Worm (Caenorhabditis elegans) whole organism, mixed stage, embryonic: Measurements from ENCODE around the gene H35N09.1.
"Not testable (repeated sequence)": the region's sequence is repeated elsewhere in the genome, so short reads cannot be mapped to it uniquely, and the experiment has no call there.

Source experiments
- M03D4.4 ChIP-seq: sonication (generic microtip); optimal IDR thresholded peaks from 2 replicates; lab custom pipeline; 2017; ENCODE audit warnings: mild to moderate bottlenecking, missing genetic modification characterization, missing compliant biosample characterization
- bed-3 ChIP-seq: fragments of 200-800 bp; sonication (Bioruptor generic); optimal IDR thresholded peaks from 3 replicates; lab custom pipeline; 2018; ENCODE audit warnings: mild to moderate bottlenecking, missing genetic modification characterization, moderate library complexity, missing compliant biosample characterization
- ceh-39 ChIP-seq: fragments of 150-350 bp; optimal IDR thresholded peaks from 2 replicates; lab custom pipeline; 2014; ENCODE audit warnings: missing biosample characterization, missing genetic modification characterization
- ceh-43 ChIP-seq: fragments of 200-800 bp; sonication (Bioruptor generic); optimal IDR thresholded peaks from 2 replicates; lab custom pipeline; 2018; ENCODE audit warnings: mild to moderate bottlenecking, missing genetic modification characterization, moderate library complexity, missing compliant biosample characterization
- ceh-83 ChIP-seq: fragments of 200-800 bp; sonication (Bioruptor generic); optimal IDR thresholded peaks from 2 replicates; lab custom pipeline; 2018; ENCODE audit warnings: mild to moderate bottlenecking, missing genetic modification characterization, missing compliant biosample characterization
- ces-1 ChIP-seq: fragments of 150-350 bp; optimal IDR thresholded peaks from 2 replicates; lab custom pipeline; 2014; ENCODE audit warnings: missing biosample characterization, missing genetic modification reagents, missing genetic modification characterization
- cnd-1 ChIP-seq: fragments of 200-800 bp; sonication (Bioruptor generic); optimal IDR thresholded peaks from 2 replicates; lab custom pipeline; 2018; ENCODE audit warnings: mild to moderate bottlenecking, missing genetic modification characterization, missing compliant biosample characterization
- drap-1 ChIP-seq: fragments of 200-800 bp; sonication (Bioruptor generic); optimal IDR thresholded peaks from 3 replicates; lab custom pipeline; 2018; ENCODE audit warnings: mild to moderate bottlenecking, missing genetic modification characterization, missing compliant biosample characterization
- elt-1 ChIP-seq: sonication (generic microtip); optimal IDR thresholded peaks from 2 replicates; lab custom pipeline; 2017; ENCODE audit warnings: missing genetic modification characterization, mild to moderate bottlenecking, missing compliant biosample characterization, antibody characterized with exemption, moderate library complexity, borderline replicate concordance; ENCODE audit not compliant: insufficient read depth
- elt-3 ChIP-seq: fragments of 150-350 bp; optimal IDR thresholded peaks from 2 replicates; lab custom pipeline; 2014; ENCODE audit warnings: missing biosample characterization, missing genetic modification characterization
- flh-1 ChIP-seq: fragments of 200-800 bp; sonication (Bioruptor generic); optimal IDR thresholded peaks from 2 replicates; lab custom pipeline; 2018; ENCODE audit warnings: mild to moderate bottlenecking, missing genetic modification characterization, moderate library complexity, missing compliant biosample characterization
- ham-2 ChIP-seq: fragments of 200-800 bp; sonication (Bioruptor generic); optimal IDR thresholded peaks from 2 replicates; lab custom pipeline; 2018; ENCODE audit warnings: mild to moderate bottlenecking, missing genetic modification characterization, missing compliant biosample characterization
- hlh-1 ChIP-seq: fragments of 150-350 bp; optimal IDR thresholded peaks from 2 replicates; lab custom pipeline; 2014; ENCODE audit warnings: missing biosample characterization, missing genetic modification reagents, missing genetic modification characterization
- lin-32 ChIP-seq: fragments of 200-800 bp; sonication (Bioruptor generic); optimal IDR thresholded peaks from 2 replicates; lab custom pipeline; 2018; ENCODE audit warnings: mild to moderate bottlenecking, missing genetic modification characterization, missing compliant biosample characterization
- lsy-2 ChIP-seq: fragments of 150-350 bp; optimal IDR thresholded peaks from 2 replicates; lab custom pipeline; 2014; ENCODE audit warnings: missing biosample characterization, missing genetic modification characterization
- mab-5 ChIP-seq: fragments of 150-350 bp; optimal IDR thresholded peaks from 2 replicates; lab custom pipeline; 2014; ENCODE audit warnings: missing biosample characterization, missing genetic modification characterization
- mep-1 ChIP-seq: fragments of 150-350 bp; optimal IDR thresholded peaks from 2 replicates; lab custom pipeline; 2017; ENCODE audit warnings: missing biosample characterization, missing genetic modification reagents, missing genetic modification characterization, inconsistent platforms
- mls-2 ChIP-seq: sonication (generic microtip); optimal IDR thresholded peaks from 2 replicates; lab custom pipeline; 2016; ENCODE audit warnings: mild to moderate bottlenecking, missing genetic modification characterization, moderate library complexity, missing compliant biosample characterization
- nhr-12 ChIP-seq: fragments of 150-350 bp; optimal IDR thresholded peaks from 2 replicates; lab custom pipeline; 2014; ENCODE audit warnings: missing biosample characterization, missing genetic modification characterization
- nhr-2 ChIP-seq: fragments of 150-350 bp; optimal IDR thresholded peaks from 2 replicates; lab custom pipeline; 2014; ENCODE audit warnings: missing biosample characterization, missing genetic modification characterization
- nhr-237 ChIP-seq: fragments of 150-350 bp; optimal IDR thresholded peaks from 2 replicates; lab custom pipeline; 2014; ENCODE audit warnings: missing biosample characterization, missing genetic modification characterization
- nhr-28 ChIP-seq: fragments of 150-350 bp; optimal IDR thresholded peaks from 2 replicates; lab custom pipeline; 2014; ENCODE audit warnings: missing biosample characterization, missing genetic modification characterization
- nhr-76 ChIP-seq: sonication (generic microtip); optimal IDR thresholded peaks from 2 replicates; lab custom pipeline; 2017; ENCODE audit warnings: missing biosample characterization, missing genetic modification characterization
- pha-4 ChIP-seq: fragments of 150-350 bp; optimal IDR thresholded peaks from 2 replicates; lab custom pipeline; 2018; ENCODE audit warnings: missing biosample characterization, missing genetic modification reagents, missing genetic modification characterization
- sem-2 ChIP-seq: fragments of 200-800 bp; sonication (Bioruptor generic); optimal IDR thresholded peaks from 2 replicates; lab custom pipeline; 2018; ENCODE audit warnings: mild to moderate bottlenecking, missing genetic modification characterization, missing compliant biosample characterization
- snpc-4 ChIP-seq: fragments of 150-350 bp; optimal IDR thresholded peaks from 2 replicates; lab custom pipeline; 2014; ENCODE audit warnings: missing biosample characterization, missing genetic modification characterization
- sptf-1 ChIP-seq: sonication (generic microtip); optimal IDR thresholded peaks from 2 replicates; lab custom pipeline; 2017; ENCODE audit warnings: mild to moderate bottlenecking, missing genetic modification characterization, moderate library complexity, missing compliant biosample characterization
- tbx-8 ChIP-seq: fragments of 200-800 bp; sonication (Bioruptor generic); optimal IDR thresholded peaks from 2 replicates; lab custom pipeline; 2018; ENCODE audit warnings: mild to moderate bottlenecking, missing genetic modification characterization, moderate library complexity, missing compliant biosample characterization
- unc-120 ChIP-seq: sonication (generic microtip); optimal IDR thresholded peaks from 2 replicates; lab custom pipeline; 2017; ENCODE audit warnings: missing genetic modification characterization, missing compliant biosample characterization; ENCODE audit not compliant: poor library complexity, severe bottlenecking
- unc-39 ChIP-seq: fragments of 150-350 bp; optimal IDR thresholded peaks from 2 replicates; lab custom pipeline; 2014; ENCODE audit warnings: missing biosample characterization, missing genetic modification characterization
- unc-62 ChIP-seq: fragments of 150-350 bp; optimal IDR thresholded peaks from 2 replicates; lab custom pipeline; 2014; ENCODE audit warnings: missing biosample characterization, missing genetic modification reagents, missing genetic modification characterization
- zip-8 ChIP-seq: fragments of 150-350 bp; optimal IDR thresholded peaks from 2 replicates; lab custom pipeline; 2014; ENCODE audit warnings: missing biosample characterization, missing genetic modification characterization
- ztf-11 ChIP-seq: fragments of 150-350 bp; optimal IDR thresholded peaks from 2 replicates; lab custom pipeline; 2014; ENCODE audit warnings: missing biosample characterization, missing genetic modification characterization

Gene H35N09.1

ce11 chrX:8602722-8603427, 2.3 kb upstream of the H35N09.1 start:
- TF ChIP-seq drap-1: no peak
- peak; percentile 21 for TF ChIP-seq unc-120 (tag; lab: Kevin White, UChicago)
- no peak for TF ChIP-seq elt-1
- no peak for TF ChIP-seq ceh-39
- TF ChIP-seq ham-2 (GFP tag; lab: Kevin White, UChicago): no peak
- TF ChIP-seq lsy-2 (tag; lab: Kevin White, UChicago): no peak
- no peak for TF ChIP-seq ces-1 (GFP tag; lab: Kevin White, UChicago)
- peak; percentile 55 for TF ChIP-seq ceh-43 (GFP tag; lab: Kevin White, UChicago)
- no peak for TF ChIP-seq cnd-1 (tag; lab: Kevin White, UChicago)
- no peak for TF ChIP-seq mab-5
- no peak for TF ChIP-seq mep-1 (tag; lab: Kevin White, UChicago)
- no peak for TF ChIP-seq unc-62 (GFP tag; lab: Kevin White, UChicago)
- TF ChIP-seq tbx-8 (GFP tag; lab: Kevin White, UChicago): no peak
- no peak for TF ChIP-seq nhr-237 (tag; lab: Kevin White, UChicago)
- TF ChIP-seq mls-2 (tag; lab: Kevin White, UChicago): peak; percentile 53
- TF ChIP-seq sptf-1 (tag; lab: Kevin White, UChicago): peak; percentile 79
- TF ChIP-seq nhr-76 (tag; lab: Kevin White, UChicago): no peak
- TF ChIP-seq ceh-83 (GFP tag; lab: Kevin White, UChicago): peak; percentile 63
- no peak for TF ChIP-seq nhr-28 (tag; lab: Kevin White, UChicago)
- TF ChIP-seq elt-3 (tag; lab: Kevin White, UChicago): no peak
- TF ChIP-seq snpc-4 (tag; lab: Kevin White, UChicago): no peak
- no peak for TF ChIP-seq nhr-12 (tag; lab: Kevin White, UChicago)
- TF ChIP-seq hlh-1: no peak
- TF ChIP-seq M03D4.4 (tag; lab: Kevin White, UChicago): peak; percentile 62
- TF ChIP-seq pha-4: no peak
- TF ChIP-seq nhr-2 (tag; lab: Kevin White, UChicago): no peak
- no peak for TF ChIP-seq unc-39 (tag; lab: Kevin White, UChicago)
- no peak for TF ChIP-seq sem-2 (GFP tag; lab: Kevin White, UChicago)

ce11 chrX:8604160-8604559, 979 bp upstream of the H35N09.1 start:
- TF ChIP-seq zip-8 (tag; lab: Kevin White, UChicago): no peak
- TF ChIP-seq mls-2 (tag; lab: Kevin White, UChicago): no peak
- no peak for TF ChIP-seq nhr-76 (tag; lab: Kevin White, UChicago)
- no peak for TF ChIP-seq nhr-2 (tag; lab: Kevin White, UChicago)
- no peak for TF ChIP-seq unc-120 (tag; lab: Kevin White, UChicago)
- no peak for TF ChIP-seq ztf-11 (tag; lab: Kevin White, UChicago)
- no peak for TF ChIP-seq sptf-1 (tag; lab: Kevin White, UChicago)
- no peak for TF ChIP-seq lin-32 (GFP tag; lab: Kevin White, UChicago)
- no peak for TF ChIP-seq elt-3 (tag; lab: Kevin White, UChicago)
- TF ChIP-seq flh-1 (GFP tag; lab: Kevin White, UChicago): no peak
- TF ChIP-seq ceh-83 (GFP tag; lab: Kevin White, UChicago): no peak
- no peak for TF ChIP-seq sem-2 (GFP tag; lab: Kevin White, UChicago)

- TF ChIP-seq bed-3 (GFP tag; lab: Kevin White, UChicago): no peak
- TF ChIP-seq sem-2 (GFP tag; lab: Kevin White, UChicago): no peak
- no peak for TF ChIP-seq cnd-1 (tag; lab: Kevin White, UChicago)
- no peak for TF ChIP-seq unc-39 (tag; lab: Kevin White, UChicago)
- no peak for TF ChIP-seq unc-120 (tag; lab: Kevin White, UChicago)
- TF ChIP-seq ham-2 (GFP tag; lab: Kevin White, UChicago): no peak
- no peak for TF ChIP-seq ztf-11 (tag; lab: Kevin White, UChicago)
These were observed 3.6 kb downstream of the H35N09.1 start for ce11 chrX:8608756-8609155.

ce11 chrX:8610606-8611005, 5.5 kb downstream of the H35N09.1 start, which contains the start of gene K01A12.4:
Gene K01A12.4 (plus strand): TSS chrX:8610906.
- TF ChIP-seq mep-1 (tag; lab: Kevin White, UChicago); flh-1 (GFP tag; lab: Kevin White, UChicago); ceh-83 (GFP tag; lab: Kevin White, UChicago): not testable (repeated sequence)
